Worm (Caenorhabditis elegans) whole organism, L4 larva: ENCODE data around the gene twk-20.

Source experiments
- D1046.2 ChIP-seq: fragments of 200-800 bp; sonication (Bioruptor generic); IDR thresholded peaks from 2 replicates; pipeline ENCODE4 v1.3.6; 2022; ENCODE audit warnings: missing genetic modification characterization, missing compliant biosample characterization
- F44E2.7 ChIP-seq: fragments of 200-800 bp; sonication (Bioruptor generic); IDR thresholded peaks from 2 replicates; pipeline ENCODE4 v2.1.2; 2022; ENCODE audit warnings: missing genetic modification characterization, missing compliant biosample characterization
- F49E8.2 ChIP-seq: sonication (generic microtip); optimal IDR thresholded peaks from 2 replicates; lab custom pipeline; 2016; ENCODE audit warnings: missing compliant biosample characterization, mild to moderate bottlenecking, missing genetic modification characterization, borderline replicate concordance
- T26A8.4 ChIP-seq: fragments of 200-800 bp; sonication (Bioruptor generic); IDR thresholded peaks from 2 replicates; pipeline ENCODE4 v1.3.6; 2022; ENCODE audit warnings: missing genetic modification characterization, missing compliant biosample characterization
- ceh-32 ChIP-seq: sonication (generic microtip); optimal IDR thresholded peaks from 2 replicates; lab custom pipeline; 2016; ENCODE audit warnings: mild to moderate bottlenecking, missing genetic modification characterization, missing compliant biosample characterization; ENCODE audit not compliant: poor library complexity
- cey-2 ChIP-seq: sonication (generic microtip); optimal IDR thresholded peaks from 3 replicates; lab custom pipeline; 2017; ENCODE audit warnings: missing genetic modification characterization, mild to moderate bottlenecking, missing compliant biosample characterization, antibody characterized with exemption, borderline replicate concordance; ENCODE audit not compliant: insufficient read depth
- ctbp-1 ChIP-seq: fragments of 200-800 bp; sonication (Bioruptor generic); IDR thresholded peaks from 2 replicates; pipeline ENCODE4 v1.3.6; 2022; ENCODE audit warnings: missing genetic modification reagents, missing genetic modification characterization, missing compliant biosample characterization
- dmd-9 ChIP-seq: fragments of 200-800 bp; sonication (Bioruptor generic); IDR thresholded peaks from 2 replicates; pipeline ENCODE4 v1.3.6; 2022; ENCODE audit warnings: missing genetic modification reagents, missing genetic modification characterization, missing compliant biosample characterization
- duxl-1 ChIP-seq: sonication (generic microtip); optimal IDR thresholded peaks from 2 replicates; lab custom pipeline; 2016; ENCODE audit warnings: mild to moderate bottlenecking, missing genetic modification characterization, moderate library complexity, missing compliant biosample characterization; ENCODE audit not compliant: poor library complexity
- egl-43 ChIP-seq: fragments of 200-800 bp; sonication (Bioruptor generic); IDR thresholded peaks from 2 replicates; pipeline ENCODE4 v1.3.6; 2022; ENCODE audit warnings: missing genetic modification reagents, missing genetic modification characterization, missing compliant biosample characterization
- fkh-10 ChIP-seq: fragments of 150-350 bp; optimal IDR thresholded peaks from 2 replicates; lab custom pipeline; 2014; ENCODE audit warnings: missing biosample characterization, missing genetic modification reagents, missing genetic modification characterization
- fos-1 ChIP-seq: fragments of 150-350 bp; optimal IDR thresholded peaks from 2 replicates; lab custom pipeline; 2014; ENCODE audit warnings: missing biosample characterization, missing genetic modification characterization
- hlh-11 ChIP-seq: fragments of 200-800 bp; sonication (Bioruptor generic); optimal IDR thresholded peaks from 2 replicates; lab custom pipeline; 2018; ENCODE audit warnings: mild to moderate bottlenecking, missing genetic modification characterization, missing compliant biosample characterization
- jun-1 ChIP-seq: fragments of 150-350 bp; optimal IDR thresholded peaks from 2 replicates; lab custom pipeline; 2014; ENCODE audit warnings: missing biosample characterization, missing genetic modification reagents, missing genetic modification characterization
- lim-7 ChIP-seq: fragments of 200-800 bp; sonication (Bioruptor generic); IDR thresholded peaks from 2 replicates; pipeline ENCODE4 v1.3.6; 2022; ENCODE audit warnings: missing genetic modification characterization, missing compliant biosample characterization
- lin-38 ChIP-seq: fragments of 200-800 bp; sonication (Bioruptor generic); IDR thresholded peaks from 2 replicates; pipeline ENCODE4 v1.3.6; 2022; ENCODE audit warnings: missing genetic modification reagents, missing genetic modification characterization, missing compliant biosample characterization
- mdl-1 ChIP-seq, 2 experiments: fragments of 150-350 bp in 1 of 2; sonication (generic microtip) in 1 of 2; optimal IDR thresholded peaks; 2 replicates each; lab custom pipeline; 2014 to 2017; ENCODE audit warnings: missing biosample characterization in 2 of 2, missing genetic modification characterization in 2 of 2
- mes-2 ChIP-seq: sonication (generic microtip); optimal IDR thresholded peaks from 2 replicates; lab custom pipeline; 2016; ENCODE audit warnings: missing genotype, mild to moderate bottlenecking, missing genetic modification characterization, missing compliant biosample characterization; ENCODE audit not compliant: poor library complexity, severe bottlenecking
- nhr-102 ChIP-seq: sonication (generic microtip); optimal IDR thresholded peaks from 2 replicates; lab custom pipeline; 2016; ENCODE audit warnings: mild to moderate bottlenecking, missing genetic modification characterization, moderate library complexity, missing compliant biosample characterization
- nhr-11 ChIP-seq: fragments of 150-350 bp; optimal IDR thresholded peaks from 2 replicates; lab custom pipeline; 2014; ENCODE audit warnings: missing biosample characterization, missing genetic modification characterization
- nhr-111 ChIP-seq: fragments of 200-800 bp; sonication (Bioruptor generic); optimal IDR thresholded peaks from 2 replicates; lab custom pipeline; 2018; ENCODE audit warnings: mild to moderate bottlenecking, missing genetic modification characterization, missing compliant biosample characterization
- nhr-237 ChIP-seq: sonication (generic microtip); optimal IDR thresholded peaks from 2 replicates; lab custom pipeline; 2017; ENCODE audit warnings: missing biosample characterization, missing genetic modification characterization
- nhr-25 ChIP-seq: sonication (generic microtip); optimal IDR thresholded peaks from 2 replicates; lab custom pipeline; 2017; ENCODE audit warnings: missing genetic modification characterization, mild to moderate bottlenecking, missing compliant biosample characterization, antibody characterized with exemption, moderate library complexity, borderline replicate concordance; ENCODE audit not compliant: insufficient read depth
- nhr-28 ChIP-seq: fragments of 150-350 bp; optimal IDR thresholded peaks from 2 replicates; lab custom pipeline; 2014; ENCODE audit warnings: missing biosample characterization, missing genetic modification characterization
- nhr-41 ChIP-seq: fragments of 200-800 bp; sonication (Bioruptor generic); IDR thresholded peaks from 2 replicates; pipeline ENCODE4 v1.3.6; 2022; ENCODE audit warnings: missing genetic modification reagents, missing genetic modification characterization, missing compliant biosample characterization
- nhr-76 ChIP-seq: fragments of 150-350 bp; optimal IDR thresholded peaks from 2 replicates; lab custom pipeline; 2014; ENCODE audit warnings: missing biosample characterization, missing genetic modification characterization
- nhr-77 ChIP-seq: fragments of 150-350 bp; optimal IDR thresholded peaks from 2 replicates; lab custom pipeline; 2014; ENCODE audit warnings: missing biosample characterization, missing genetic modification characterization
- pha-4 ChIP-seq, 2 experiments: fragments of 150-350 bp in 1 of 2; fragments of 200-800 bp in 1 of 2; sonication (Bioruptor generic) in 1 of 2; IDR thresholded peaks in 1 of 2; optimal IDR thresholded peaks in 1 of 2; 2 replicates each; pipeline versions ENCODE4 v1.3.6 to Lab custom; 2014 to 2022; ENCODE audit warnings: missing genetic modification characterization in 2 of 2, missing genetic modification reagents in 2 of 2, missing biosample characterization in 1 of 2, missing compliant biosample characterization in 1 of 2
- saeg-2 ChIP-seq: fragments of 200-800 bp; sonication (Bioruptor generic); IDR thresholded peaks from 2 replicates; pipeline ENCODE4 v1.3.6; 2022; ENCODE audit warnings: missing genetic modification reagents, missing genetic modification characterization, missing compliant biosample characterization
- spr-1 ChIP-seq: sonication (generic microtip); optimal IDR thresholded peaks from 2 replicates; lab custom pipeline; 2016; ENCODE audit warnings: mild to moderate bottlenecking, missing genetic modification characterization, missing compliant biosample characterization
- tra-1 ChIP-seq: fragments of 200-800 bp; sonication (Bioruptor generic); IDR thresholded peaks from 2 replicates; pipeline ENCODE4 v1.3.6; 2022; ENCODE audit warnings: missing genetic modification reagents, missing genetic modification characterization, missing compliant biosample characterization
- unc-39 ChIP-seq: sonication (generic microtip); optimal IDR thresholded peaks from 2 replicates; lab custom pipeline; 2017; ENCODE audit warnings: missing biosample characterization, missing genetic modification characterization
- unc-62 ChIP-seq, 3 experiments: fragments of 150-350 bp in 1 of 3; sonication (generic microtip); optimal IDR thresholded peaks in 2 of 3; peaks in 1 of 3; 1 replicate in 1 of 3; 2 replicates in 2 of 3; lab custom pipeline; 2014 to 2017; ENCODE audit warnings: missing biosample characterization in 3 of 3, missing genetic modification characterization in 3 of 3, missing genetic modification reagents in 3 of 3, missing genotype in 1 of 3
- zip-2 ChIP-seq: fragments of 150-350 bp; optimal IDR thresholded peaks from 2 replicates; lab custom pipeline; 2014; ENCODE audit warnings: missing biosample characterization, missing genetic modification characterization
- ztf-11 ChIP-seq: fragments of 150-350 bp; optimal IDR thresholded peaks from 2 replicates; lab custom pipeline; 2014; ENCODE audit warnings: missing biosample characterization, missing genetic modification characterization
- ztf-7 ChIP-seq: fragments of 150-350 bp; optimal IDR thresholded peaks from 2 replicates; lab custom pipeline; 2014; ENCODE audit warnings: missing biosample characterization, missing genetic modification characterization

Gene twk-20

ce11 chrX:13665447-13665846, 25.8 kb downstream of the twk-20 start (continued):
- TF ChIP-seq unc-62 (GFP tag; optimal IDR thresholded peaks at IDR 0.05 in 1 of 2; lab: Kevin White, UChicago) (peak in 1 of 2 experiments; percentile 98), unc-62 (tag; optimal IDR thresholded peaks at IDR 0.05; lab: Kevin White, UChicago) (no peak), lin-38 (GFP tag; lab: Robert Waterston, UW) (peak; percentile 87), T26A8.4 (GFP tag; lab: Robert Waterston, UW) (peak; percentile 94), nhr-76 (tag; lab: Kevin White, UChicago) (no peak), fkh-10 (GFP tag; lab: Kevin White, UChicago) (peak; percentile 45), ztf-7 (tag; lab: Kevin White, UChicago) (peak; percentile 51), egl-43 (GFP tag; lab: Robert Waterston, UW) (peak; percentile 99), ceh-32 (peak; percentile 77), lim-7 (GFP tag; lab: Robert Waterston, UW) (peak; percentile 99), saeg-2 (GFP tag; lab: Robert Waterston, UW) (peak; percentile 90), F44E2.7 (GFP tag; lab: Robert Waterston, UW) (peak; percentile 95), fos-1 (tag; lab: Kevin White, UChicago) (no peak), ztf-11 (tag; lab: Kevin White, UChicago) (no peak), tra-1 (GFP tag; lab: Robert Waterston, UW) (peak; percentile 95), pha-4 (GFP tag; IDR thresholded peaks at IDR 0.05; lab: Robert Waterston, UW) (peak; percentile 96), pha-4 (tag; optimal IDR thresholded peaks at IDR 0.05; lab: Kevin White, UChicago) (peak; percentile 5), mdl-1 (tag; optimal IDR thresholded peaks at IDR 0.05; lab: Kevin White, UChicago) (peak; percentile 10 to 80), dmd-9 (GFP tag; lab: Robert Waterston, UW) (peak; percentile 91), spr-1 (peak; percentile 90), nhr-111 (GFP tag; lab: Kevin White, UChicago) (peak; percentile 84), zip-2 (tag; lab: Kevin White, UChicago) (peak; percentile 66), cey-2 (tag; lab: Kevin White, UChicago) (no peak), duxl-1 (tag; lab: Kevin White, UChicago) (peak; percentile 94), mes-2 (peak; percentile 90), nhr-25 (no peak), nhr-237 (tag; lab: Kevin White, UChicago) (no peak), unc-39 (tag; lab: Kevin White, UChicago) (no peak), nhr-41 (GFP tag; lab: Robert Waterston, UW) (peak; percentile 98), jun-1 (peak; percentile 82), nhr-28 (tag; lab: Kevin White, UChicago) (peak; percentile 65), D1046.2 (GFP tag; lab: Robert Waterston, UW) (peak; percentile 92), nhr-77 (tag; lab: Kevin White, UChicago) (peak; percentile 80), nhr-11 (tag; lab: Kevin White, UChicago) (peak; percentile 36), ctbp-1 (GFP tag; lab: Robert Waterston, UW) (peak; percentile 96)

ce11 chrX:13666864-13667263, 27.2 kb downstream of the twk-20 start:
- no peak for TF ChIP-seq nhr-102
- TF ChIP-seq F49E8.2 (tag; lab: Kevin White, UChicago) = no peak
- peak in 1 of 2 experiments; percentile 90 for TF ChIP-seq unc-62 (GFP tag; optimal IDR thresholded peaks at IDR 0.05 in 1 of 2; lab: Kevin White, UChicago)
- TF ChIP-seq unc-62 (tag; optimal IDR thresholded peaks at IDR 0.05; lab: Kevin White, UChicago) = no peak
- no peak for TF ChIP-seq hlh-11

ce11 chrX:13668728-13669127, 29.1 kb downstream of the twk-20 start, which contains the start of gene C04A11.2:
TSS of gene C04A11.2 (minus strand) at chrX:13668828.
- TF ChIP-seq unc-62 (GFP tag; optimal IDR thresholded peaks at IDR 0.05 in 1 of 2; lab: Kevin White, UChicago) (peak in 1 of 2 experiments; percentile 19), unc-62 (tag; optimal IDR thresholded peaks at IDR 0.05; lab: Kevin White, UChicago) (no peak), cey-2 (tag; lab: Kevin White, UChicago) (no peak)
